Worm (Caenorhabditis elegans) whole organism, young adult: ENCODE data around the gene srw-41.

Experiments
- B0261.1 ChIP-seq: sonication (generic microtip); optimal IDR thresholded peaks from 2 replicates; lab custom pipeline; 2016; ENCODE audit warnings: mild to moderate bottlenecking, missing genetic modification characterization, moderate library complexity, missing compliant biosample characterization
- B0336.3 ChIP-seq: fragments of 200-800 bp; sonication (Bioruptor generic); IDR thresholded peaks from 2 replicates; pipeline ENCODE4 v1.3.6; 2022; ENCODE audit warnings: missing genetic modification characterization, missing compliant biosample characterization
- F33H1.4 ChIP-seq: fragments of 200-800 bp; sonication (Bioruptor generic); IDR thresholded peaks from 2 replicates; pipeline ENCODE4 v1.3.6; 2022; ENCODE audit warnings: missing genetic modification reagents, missing genetic modification characterization, missing compliant biosample characterization
- F49E8.2 ChIP-seq: sonication (generic microtip); optimal IDR thresholded peaks from 3 replicates; lab custom pipeline; 2017; ENCODE audit warnings: missing genetic modification characterization, mild to moderate bottlenecking, missing compliant biosample characterization, antibody characterized with exemption, moderate library complexity; ENCODE audit not compliant: insufficient read depth
- F57A8.1 ChIP-seq: fragments of 200-800 bp; sonication (Bioruptor generic); optimal IDR thresholded peaks from 2 replicates; lab custom pipeline; 2018; ENCODE audit warnings: mild to moderate bottlenecking, missing genetic modification characterization, moderate library complexity, missing compliant biosample characterization
- Y53G8AR.9 ChIP-seq: fragments of 200-800 bp; sonication (Bioruptor generic); conservative IDR thresholded peaks from 2 replicates; pipeline ENCODE4 v1.3.6; 2022; ENCODE audit warnings: missing genetic modification reagents, missing genetic modification characterization, missing compliant biosample characterization
- Y79H2A.3 ChIP-seq: fragments of 200-800 bp; sonication (Bioruptor generic); conservative IDR thresholded peaks from 2 replicates; pipeline ENCODE4 v1.3.6; 2022; ENCODE audit warnings: missing genetic modification reagents, missing genetic modification characterization, missing compliant biosample characterization
- Y95B8A.8 ChIP-seq: fragments of 200-800 bp; sonication (Bioruptor generic); IDR thresholded peaks from 2 replicates; pipeline ENCODE4 v1.3.6; 2022; ENCODE audit warnings: missing genetic modification reagents, missing genetic modification characterization, missing compliant biosample characterization
- akir-1 ChIP-seq: fragments of 200-800 bp; sonication (Bioruptor generic); optimal IDR thresholded peaks from 2 replicates; lab custom pipeline; 2018; ENCODE audit warnings: mild to moderate bottlenecking, missing genetic modification characterization, moderate library complexity, missing compliant biosample characterization
- athp-1 ChIP-seq: sonication (generic microtip); optimal IDR thresholded peaks from 2 replicates; lab custom pipeline; 2017; ENCODE audit warnings: mild to moderate bottlenecking, missing genetic modification characterization, missing compliant biosample characterization
- attf-6 ChIP-seq: fragments of 200-800 bp; sonication (Bioruptor generic); IDR thresholded peaks from 2 replicates; pipeline ENCODE4 v1.3.6; 2022; ENCODE audit warnings: missing genetic modification reagents, missing genetic modification characterization, missing compliant biosample characterization
- bed-1 ChIP-seq: fragments of 200-800 bp; sonication (Bioruptor generic); IDR thresholded peaks from 2 replicates; pipeline ENCODE4 v1.3.6; 2022; ENCODE audit warnings: missing genetic modification reagents, missing genetic modification characterization, missing compliant biosample characterization
- ceh-100 ChIP-seq: fragments of 200-800 bp; sonication (Bioruptor generic); IDR thresholded peaks from 2 replicates; pipeline ENCODE4 v1.3.6; 2022; ENCODE audit warnings: missing genetic modification reagents, missing genetic modification characterization, missing compliant biosample characterization
- dox-1 ChIP-seq: fragments of 200-800 bp; sonication (Bioruptor generic); IDR thresholded peaks from 2 replicates; pipeline ENCODE4 v1.3.6; 2022; ENCODE audit warnings: missing genetic modification reagents, missing genetic modification characterization, missing compliant biosample characterization
- dpl-1 ChIP-seq: fragments of 150-350 bp; optimal IDR thresholded peaks from 2 replicates; lab custom pipeline; 2014; ENCODE audit warnings: missing biosample characterization, missing genetic modification reagents, missing genetic modification characterization
- egl-44 ChIP-seq: fragments of 200-800 bp; sonication (Bioruptor generic); IDR thresholded peaks from 2 replicates; pipeline ENCODE4 v1.3.6; 2022; ENCODE audit warnings: missing genetic modification reagents, missing genetic modification characterization, missing compliant biosample characterization
- egrh-3 ChIP-seq: fragments of 200-800 bp; sonication (Bioruptor generic); IDR thresholded peaks from 2 replicates; pipeline ENCODE4 v1.3.6; 2022; ENCODE audit warnings: missing genetic modification reagents, missing genetic modification characterization, missing compliant biosample characterization
- hmg-1.2 ChIP-seq: fragments of 200-800 bp; sonication (Bioruptor generic); IDR thresholded peaks from 2 replicates; pipeline ENCODE4 v1.3.6; 2022; ENCODE audit warnings: missing genetic modification reagents, missing genetic modification characterization, missing compliant biosample characterization
- hmg-20 ChIP-seq: fragments of 200-800 bp; sonication (Bioruptor generic); IDR thresholded peaks from 2 replicates; pipeline ENCODE4 v1.3.6; 2022; ENCODE audit warnings: missing genetic modification reagents, missing genetic modification characterization, missing compliant biosample characterization
- hrde-1 ChIP-seq: sonication (generic microtip); optimal IDR thresholded peaks from 2 replicates; lab custom pipeline; 2016; ENCODE audit warnings: missing genetic modification characterization, mild to moderate bottlenecking, missing compliant biosample characterization, moderate library complexity, missing genotype, missing genetic modification reagents, borderline replicate concordance
- hsf-1 ChIP-seq: fragments of 200-800 bp; sonication (Bioruptor generic); IDR thresholded peaks from 2 replicates; pipeline ENCODE4 v1.3.6; 2022; ENCODE audit warnings: missing genetic modification reagents, missing genetic modification characterization, missing compliant biosample characterization
- lin-35 ChIP-seq, 3 experiments: fragments of 150-350 bp in 2 of 3; sonication (generic microtip) in 1 of 3; optimal IDR thresholded peaks; 2 replicates each; lab custom pipeline; 2014 to 2018; ENCODE audit warnings: missing biosample characterization in 3 of 3, missing genetic modification characterization in 3 of 3, missing genetic modification reagents in 3 of 3
- lin-40 ChIP-seq: sonication (generic microtip); optimal IDR thresholded peaks from 2 replicates; lab custom pipeline; 2016; ENCODE audit warnings: missing genetic modification characterization, mild to moderate bottlenecking, missing compliant biosample characterization, missing genotype, missing genetic modification reagents
- lin-54 ChIP-seq: fragments of 200-800 bp; sonication (Bioruptor generic); optimal IDR thresholded peaks from 2 replicates; lab custom pipeline; 2018; ENCODE audit warnings: mild to moderate bottlenecking, missing genetic modification characterization, missing compliant biosample characterization
- lsl-1 ChIP-seq: fragments of 200-800 bp; sonication (Bioruptor generic); optimal IDR thresholded peaks from 2 replicates; lab custom pipeline; 2018; ENCODE audit warnings: mild to moderate bottlenecking, missing genetic modification characterization, moderate library complexity, missing compliant biosample characterization
- madf-6 ChIP-seq: fragments of 200-800 bp; sonication (Bioruptor generic); IDR thresholded peaks from 2 replicates; pipeline ENCODE4 v1.3.6; 2022; ENCODE audit warnings: missing genetic modification reagents, missing genetic modification characterization, missing compliant biosample characterization
- madf-8 ChIP-seq: fragments of 200-800 bp; sonication (Bioruptor generic); conservative IDR thresholded peaks from 2 replicates; pipeline ENCODE4 v1.3.6; 2022; ENCODE audit warnings: missing genetic modification reagents, missing genetic modification characterization, missing compliant biosample characterization
- mcd-1 ChIP-seq: fragments of 200-800 bp; sonication (Bioruptor generic); IDR thresholded peaks from 2 replicates; pipeline ENCODE4 v1.3.6; 2022; ENCODE audit warnings: missing genetic modification reagents, missing genetic modification characterization, missing compliant biosample characterization
- mxl-1 ChIP-seq: sonication (generic microtip); optimal IDR thresholded peaks from 2 replicates; lab custom pipeline; 2016; ENCODE audit warnings: missing genetic modification characterization, missing compliant biosample characterization
- nfya-2 ChIP-seq: fragments of 200-800 bp; sonication (Bioruptor generic); IDR thresholded peaks from 2 replicates; pipeline ENCODE4 v1.3.6; 2022; ENCODE audit warnings: missing genetic modification reagents, missing genetic modification characterization, missing compliant biosample characterization
- nfyb-1 ChIP-seq: fragments of 200-800 bp; sonication (Bioruptor generic); IDR thresholded peaks from 2 replicates; pipeline ENCODE4 v1.3.6; 2022; ENCODE audit warnings: missing genetic modification reagents, missing genetic modification characterization, missing compliant biosample characterization
- nhr-27 ChIP-seq: fragments of 200-800 bp; sonication (Bioruptor generic); optimal IDR thresholded peaks from 2 replicates; lab custom pipeline; 2018; ENCODE audit warnings: mild to moderate bottlenecking, missing genetic modification characterization, moderate library complexity, missing compliant biosample characterization
- repo-1 ChIP-seq: sonication (generic microtip); optimal IDR thresholded peaks from 2 replicates; lab custom pipeline; 2017; ENCODE audit warnings: mild to moderate bottlenecking, missing genetic modification characterization, missing compliant biosample characterization
- sdz-38 ChIP-seq: sonication (generic microtip); optimal IDR thresholded peaks from 2 replicates; lab custom pipeline; 2016; ENCODE audit warnings: missing genotype, missing genetic modification characterization, missing compliant biosample characterization
- snpc-1.1 ChIP-seq: sonication (generic microtip); optimal IDR thresholded peaks from 2 replicates; lab custom pipeline; 2017; ENCODE audit warnings: missing genetic modification characterization, mild to moderate bottlenecking, missing compliant biosample characterization, antibody characterized with exemption, moderate library complexity, missing genotype, missing genetic modification reagents; ENCODE audit not compliant: insufficient read depth
- tlf-1 ChIP-seq: fragments of 200-800 bp; sonication (Bioruptor generic); optimal IDR thresholded peaks from 2 replicates; lab custom pipeline; 2018; ENCODE audit warnings: mild to moderate bottlenecking, missing genetic modification characterization, missing compliant biosample characterization
- unc-130 ChIP-seq: sonication (generic microtip); optimal IDR thresholded peaks from 2 replicates; lab custom pipeline; 2016; ENCODE audit warnings: missing genetic modification reagents, missing genetic modification characterization, missing compliant biosample characterization
- unc-62 ChIP-seq: fragments of 150-350 bp; optimal IDR thresholded peaks from 2 replicates; lab custom pipeline; 2014; ENCODE audit warnings: missing biosample characterization, missing genetic modification reagents, missing genetic modification characterization
- xnd-1 ChIP-seq: sonication (generic microtip); optimal IDR thresholded peaks from 2 replicates; lab custom pipeline; 2016; ENCODE audit warnings: missing genotype, missing genetic modification reagents, missing genetic modification characterization, missing compliant biosample characterization
- zfh-2 ChIP-seq: fragments of 200-800 bp; sonication (Bioruptor generic); conservative IDR thresholded peaks from 2 replicates; pipeline ENCODE4 v1.3.6; 2022; ENCODE audit warnings: missing genetic modification reagents, missing genetic modification characterization, missing compliant biosample characterization
- ztf-18 ChIP-seq: sonication (generic microtip); optimal IDR thresholded peaks from 2 replicates; lab custom pipeline; 2016; ENCODE audit warnings: missing genotype, mild to moderate bottlenecking, missing genetic modification characterization, missing compliant biosample characterization
- ztf-22 ChIP-seq: fragments of 200-800 bp; sonication (Bioruptor generic); optimal IDR thresholded peaks from 2 replicates; lab custom pipeline; 2018; ENCODE audit warnings: mild to moderate bottlenecking, missing genetic modification characterization, moderate library complexity, missing compliant biosample characterization
- ztf-25 ChIP-seq: fragments of 200-800 bp; sonication (Bioruptor generic); IDR thresholded peaks from 2 replicates; pipeline ENCODE4 v1.3.6; 2022; ENCODE audit warnings: missing genetic modification reagents, missing genetic modification characterization, missing compliant biosample characterization
- ztf-28 ChIP-seq: fragments of 200-800 bp; sonication (Bioruptor generic); IDR thresholded peaks from 2 replicates; pipeline ENCODE4 v1.3.6; 2022; ENCODE audit warnings: missing genetic modification reagents, missing genetic modification characterization, missing compliant biosample characterization

srw-41 gene

ce11 chrV:16744783-16745182, 47.5 kb downstream of the srw-41 start (continued):
- TF ChIP-seq bed-1 (GFP tag; lab: Robert Waterston, UW): no peak
- peak; percentile 95 for TF ChIP-seq Y95B8A.8
- TF ChIP-seq attf-6 (GFP tag; lab: Robert Waterston, UW): peak; percentile 93
- peak; percentile 48 for TF ChIP-seq tlf-1 (GFP tag; lab: Kevin White, UChicago)
- peak; percentile 27 for TF ChIP-seq unc-130 (GFP tag; lab: Kevin White, UChicago)
- TF ChIP-seq madf-8 (GFP tag; lab: Robert Waterston, UW): peak; percentile 63
- TF ChIP-seq B0261.1 (tag; lab: Kevin White, UChicago): no peak
- peak; percentile 36 for TF ChIP-seq hmg-1.2 (GFP tag; lab: Robert Waterston, UW)
- TF ChIP-seq nfya-2 (GFP tag; lab: Robert Waterston, UW): no peak
- no peak for TF ChIP-seq akir-1 (GFP tag; lab: Kevin White, UChicago)
- TF ChIP-seq unc-62 (GFP tag; lab: Kevin White, UChicago): no peak
- no peak for TF ChIP-seq sdz-38 (tag; lab: Kevin White, UChicago)
- TF ChIP-seq hrde-1 (tag; lab: Kevin White, UChicago): peak; percentile 74
- peak; percentile 89 for TF ChIP-seq B0336.3 (GFP tag; lab: Robert Waterston, UW)
- peak; percentile 38 for TF ChIP-seq lin-54 (GFP tag; lab: Kevin White, UChicago)
- TF ChIP-seq hsf-1 (GFP tag; lab: Robert Waterston, UW): peak; percentile 72
- TF ChIP-seq hmg-20: no peak
- peak; percentile 78 for TF ChIP-seq madf-6 (GFP tag; lab: Robert Waterston, UW)
- peak; percentile 3 for TF ChIP-seq lsl-1
- TF ChIP-seq egl-44 (GFP tag; lab: Robert Waterston, UW): peak; percentile 27; the same call in 1 of the 2 replicates
- TF ChIP-seq repo-1 (tag; lab: Kevin White, UChicago): peak; percentile 59
- TF ChIP-seq ztf-28: 0 out of 2 replicates have a peak, but pooled peaks have one; percentile 44
- TF ChIP-seq egrh-3 (GFP tag; lab: Robert Waterston, UW): no peak
- TF ChIP-seq Y53G8AR.9 (GFP tag; lab: Robert Waterston, UW): peak; percentile 87
- TF ChIP-seq mcd-1 (GFP tag; lab: Robert Waterston, UW): peak; percentile 34; the same call in 1 of the 2 replicates
- TF ChIP-seq Y79H2A.3 (GFP tag; lab: Robert Waterston, UW): peak; percentile 95
- TF ChIP-seq nfyb-1 (GFP tag; lab: Robert Waterston, UW): 0 out of 2 replicates have a peak, but pooled peaks have one; percentile 33
- 0 out of 2 replicates have a peak, but pooled peaks have one; percentile 11 for TF ChIP-seq ztf-25 (GFP tag; lab: Robert Waterston, UW)
- TF ChIP-seq snpc-1.1 (tag; lab: Kevin White, UChicago): no peak

DNA sequence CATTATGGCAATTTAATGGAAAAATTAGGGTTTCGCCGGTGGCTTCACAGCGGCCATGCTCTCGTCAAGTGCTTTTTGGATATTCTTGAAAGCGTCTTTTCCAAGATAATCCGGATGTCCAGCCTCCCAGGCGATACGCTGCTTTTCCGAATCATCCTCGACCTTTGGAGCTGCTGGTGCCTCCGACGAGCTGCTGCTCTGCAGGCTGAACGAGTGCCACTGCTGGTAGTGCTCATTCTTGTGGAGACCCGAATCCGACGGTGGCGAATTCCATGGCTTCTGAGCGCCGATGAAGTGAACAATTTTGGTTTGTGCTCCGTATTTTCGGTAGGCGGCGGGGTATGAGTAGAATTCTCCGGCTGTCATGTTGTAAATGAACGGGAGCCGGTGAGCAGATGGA, 47.9 kb downstream of the srw-41 start:
- TF ChIP-seq egrh-3 (GFP tag; lab: Robert Waterston, UW) (peak; percentile 63; the same call in 1 of the 2 replicates), lin-40 (tag; lab: Kevin White, UChicago) (no peak), mxl-1 (tag; lab: Kevin White, UChicago) (no peak), F57A8.1 (GFP tag; lab: Kevin White, UChicago) (no peak), dox-1 (GFP tag; lab: Robert Waterston, UW) (0 out of 2 replicates have a peak, but pooled peaks have one; percentile 21), zfh-2 (peak; percentile 74)

DNA sequence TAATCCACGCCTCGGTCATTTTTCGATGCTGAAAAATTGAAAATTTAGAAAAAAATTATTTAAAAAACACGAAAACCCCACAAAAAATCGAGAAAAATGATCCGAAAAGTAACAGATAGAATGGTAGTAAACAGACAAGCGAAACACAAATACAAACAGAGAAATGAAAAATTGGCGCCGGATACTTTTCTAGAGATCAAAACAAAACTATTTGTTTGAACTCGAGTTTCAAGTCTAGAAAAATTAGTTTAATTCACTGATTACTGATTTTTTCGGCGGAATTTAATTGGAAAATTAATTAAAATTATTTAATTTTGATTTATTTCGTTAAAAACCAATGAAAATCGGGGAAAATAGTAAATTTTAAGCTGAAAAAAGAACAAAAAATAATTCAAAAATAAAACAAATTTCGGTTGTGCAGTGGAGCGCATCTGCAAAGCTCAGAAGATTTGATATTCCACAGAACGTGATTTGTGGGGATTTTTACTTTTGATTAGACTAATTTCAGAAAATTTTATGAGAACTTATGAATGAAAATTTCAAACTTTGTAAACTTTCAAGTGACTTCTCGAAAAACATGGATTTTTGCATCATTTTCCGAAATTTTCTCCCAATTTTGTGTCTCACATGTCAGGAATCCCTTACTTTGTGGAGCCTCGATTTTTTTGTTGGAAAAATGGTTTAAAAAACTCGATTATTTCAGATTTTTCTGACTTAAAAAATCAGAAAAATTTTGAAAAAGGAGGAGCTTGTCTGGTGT, 49.1 kb downstream of the srw-41 start, which contains the start of gene gyg-2:
Gene gyg-2, minus strand, starts transcription at position 28 of the 760 bp plus-strand sequence.
- TF ChIP-seq madf-6 (GFP tag; lab: Robert Waterston, UW) (peak; percentile 97), nhr-27 (tag; lab: Kevin White, UChicago) (no peak), athp-1 (tag; lab: Kevin White, UChicago) (no peak), ztf-22 (GFP tag; lab: Kevin White, UChicago) (no peak), snpc-1.1 (tag; lab: Kevin White, UChicago) (peak; percentile 2), dpl-1 (GFP tag; lab: Kevin White, UChicago) (peak; percentile 55), F33H1.4 (GFP tag; lab: Robert Waterston, UW) (peak; percentile 59), lin-54 (GFP tag; lab: Kevin White, UChicago) (peak; percentile 36), ceh-100 (GFP tag; lab: Robert Waterston, UW) (peak; percentile 71), lin-35 (GFP tag; optimal IDR thresholded peaks at IDR 0.05; lab: Kevin White, UChicago) (peak in 1 of 3 experiments; percentile 53), F49E8.2 (tag; lab: Kevin White, UChicago) (peak; percentile 22), ztf-18 (tag; lab: Kevin White, UChicago) (no peak), xnd-1 (tag; lab: Kevin White, UChicago) (peak; percentile 83)
